Fruit fly (Drosophila melanogaster): ENCODE measurements around the gene CG5039.

Gene CG5039

DNA sequence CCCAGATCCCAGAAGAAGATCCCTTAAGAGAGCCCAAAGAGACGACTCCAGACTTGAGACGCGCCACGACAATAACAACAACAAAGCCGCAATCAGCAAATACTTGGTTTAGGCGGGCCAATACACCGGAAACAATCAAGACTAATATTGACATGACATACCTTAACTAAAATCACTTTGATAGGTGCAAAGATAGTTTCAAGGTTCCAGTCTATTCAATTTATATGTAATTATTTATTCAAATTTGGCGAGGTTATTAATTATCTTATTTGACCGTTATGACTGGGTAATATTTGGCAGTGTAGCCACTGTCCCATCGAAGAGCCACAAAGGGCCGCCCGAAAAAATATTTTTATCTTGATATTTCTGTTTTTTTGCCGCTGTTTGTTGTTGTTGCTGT lies 38.0 kb upstream of the CG5039 start (continued):
- TF ChIP-seq N (GFP tag; optimal IDR thresholded peaks at IDR 0.05) (no peak), sage (GFP tag; optimal IDR thresholded peaks at IDR 0.05) (peak; percentile 89), Vsx2 (GFP tag; optimal IDR thresholded peaks at IDR 0.05; ENCODE audit: partially characterized antibody) (no peak)

DNA sequence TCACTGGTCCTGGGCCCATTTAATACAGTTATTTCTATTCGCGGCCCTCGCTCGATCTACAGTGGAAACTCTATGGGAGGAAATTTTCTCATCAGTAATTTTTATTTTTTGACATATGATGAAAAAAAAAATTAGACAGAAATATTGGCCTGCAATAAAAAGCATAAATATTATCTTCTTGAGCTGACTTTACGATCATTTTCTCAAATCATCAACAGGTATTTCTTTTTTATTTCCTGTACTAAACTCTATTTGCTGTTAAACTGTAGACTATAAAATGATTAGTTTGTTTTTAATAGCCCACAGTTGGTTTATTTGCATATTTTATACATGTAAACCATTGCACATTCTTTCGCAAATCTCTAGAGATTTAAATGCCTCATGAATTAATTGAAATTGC lies 34.3 kb upstream of the CG5039 start:
- TF ChIP-seq Abd-B (GFP tag; optimal IDR thresholded peaks at IDR 0.05) (no peak), brk (GFP tag; optimal IDR thresholded peaks at IDR 0.05) (no peak), Mio (GFP tag; optimal IDR thresholded peaks at IDR 0.05) (no peak), Rel (GFP tag; optimal IDR thresholded peaks at IDR 0.05) (no peak), Rel (tag; optimal IDR thresholded peaks at IDR 0.05) (no peak), lola (GFP tag; optimal IDR thresholded peaks at IDR 0.05) (no peak), br (GFP tag; optimal IDR thresholded peaks at IDR 0.05) (no peak), sv (GFP tag; optimal IDR thresholded peaks at IDR 0.05) (no peak), tai (GFP tag; optimal IDR thresholded peaks at IDR 0.05) (no peak), psq (GFP tag; optimal IDR thresholded peaks at IDR 0.05) (no peak), dl (GFP tag; optimal IDR thresholded peaks at IDR 0.05; ENCODE audit: insufficient read depth in 1 of 2, partially characterized antibody in 2 of 2) (no peak), fru (GFP tag; optimal IDR thresholded peaks at IDR 0.05) (no peak), jim (GFP tag; optimal IDR thresholded peaks at IDR 0.05) (no peak), usp (GFP tag; optimal IDR thresholded peaks at IDR 0.05) (no peak)

DNA sequence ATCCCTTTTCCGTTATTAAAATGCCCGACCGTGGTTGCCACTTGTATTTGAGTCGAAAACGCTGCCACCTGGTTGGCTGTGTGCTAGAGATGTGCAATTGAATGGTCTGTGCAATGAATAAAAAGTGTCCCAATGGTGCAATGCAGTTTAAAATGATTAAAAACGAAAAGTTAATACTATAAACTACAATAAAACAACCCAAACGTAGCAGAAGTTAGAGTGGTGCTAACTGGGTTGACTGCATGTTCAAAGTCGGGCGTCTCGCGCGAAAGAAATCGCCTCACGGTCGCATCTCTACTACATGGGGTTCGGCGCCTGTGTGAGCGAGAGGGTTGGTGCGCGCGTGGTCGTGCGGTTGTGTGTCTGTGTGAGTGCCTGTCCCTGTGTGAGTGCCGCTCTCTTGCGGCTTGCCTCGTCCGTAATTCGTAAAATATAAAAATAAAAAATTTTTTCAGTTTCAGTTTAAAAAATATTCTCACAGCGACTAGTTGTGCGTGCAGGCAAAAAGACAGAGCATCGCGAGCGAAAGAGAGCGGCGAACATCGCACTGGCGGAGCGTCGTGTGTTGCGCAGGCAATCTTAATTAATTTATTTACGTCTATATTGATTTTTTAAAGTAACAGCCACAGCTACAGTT lies 31.5 kb upstream of the CG5039 start:
- TF ChIP-seq Rel (GFP tag; optimal IDR thresholded peaks at IDR 0.05), result no peak
- peak; percentile 85 for TF ChIP-seq Rel (tag; optimal IDR thresholded peaks at IDR 0.05)
- peak; percentile 94 for TF ChIP-seq br (GFP tag; optimal IDR thresholded peaks at IDR 0.05)
- TF ChIP-seq brk (GFP tag; optimal IDR thresholded peaks at IDR 0.05), result no peak
- no peak for TF ChIP-seq Hr78 (GFP tag; optimal IDR thresholded peaks at IDR 0.05)
- peak; percentile 96 for TF ChIP-seq h (GFP tag; optimal IDR thresholded peaks at IDR 0.05)
- peak; percentile 56 for TF ChIP-seq N (GFP tag; optimal IDR thresholded peaks at IDR 0.05)
- peak; percentile 52 for TF ChIP-seq dsf (GFP tag; optimal IDR thresholded peaks at IDR 0.05; ENCODE audit: borderline replicate concordance)
- TF ChIP-seq psq (GFP tag; optimal IDR thresholded peaks at IDR 0.05), result peak; percentile 90
- peak; percentile 87 for TF ChIP-seq CG9705 (GFP tag; optimal IDR thresholded peaks at IDR 0.05)
- TF ChIP-seq sage (GFP tag; optimal IDR thresholded peaks at IDR 0.05), result no peak
- TF ChIP-seq foxo (GFP tag; optimal IDR thresholded peaks at IDR 0.05), result peak in 1 of 2 experiments; percentile 96
- TF ChIP-seq Vsx2 (GFP tag; optimal IDR thresholded peaks at IDR 0.05; ENCODE audit: partially characterized antibody), result peak; percentile 71
- TF ChIP-seq usp (GFP tag; optimal IDR thresholded peaks at IDR 0.05), result no peak
- peak; percentile 90 for TF ChIP-seq dmrt93B (GFP tag; optimal IDR thresholded peaks at IDR 0.05)
- TF ChIP-seq jim (GFP tag; optimal IDR thresholded peaks at IDR 0.05), result peak; percentile 54
- TF ChIP-seq Dfd (GFP tag; optimal IDR thresholded peaks at IDR 0.05), result no peak
- no peak for TF ChIP-seq lola (GFP tag; optimal IDR thresholded peaks at IDR 0.05)
- TF ChIP-seq ey (GFP tag; optimal IDR thresholded peaks at IDR 0.05), result peak; percentile 93
- peak; percentile 67 for TF ChIP-seq Mio (GFP tag; optimal IDR thresholded peaks at IDR 0.05)
- TF ChIP-seq Myc (optimal IDR thresholded peaks at IDR 0.05), result peak; percentile 67
- peak; percentile 25 for TF ChIP-seq CrebA (GFP tag; optimal IDR thresholded peaks at IDR 0.05; ENCODE audit: borderline replicate concordance)
- peak in 1 of 2 experiments; percentile 9 for TF ChIP-seq dl (GFP tag; optimal IDR thresholded peaks at IDR 0.05; ENCODE audit: insufficient read depth in 1 of 2, partially characterized antibody in 2 of 2)
- TF ChIP-seq tai (GFP tag; optimal IDR thresholded peaks at IDR 0.05), result peak; percentile 92
- no peak for TF ChIP-seq pan (optimal IDR thresholded peaks at IDR 0.05)
- peak; percentile 85 for TF ChIP-seq Sp1 (GFP tag; optimal IDR thresholded peaks at IDR 0.05)
- peak; percentile 74 for TF ChIP-seq GATAd (GFP tag; optimal IDR thresholded peaks at IDR 0.05)
- peak; percentile 83 for TF ChIP-seq CG32264 (GFP tag; optimal IDR thresholded peaks at IDR 0.05)
- TF ChIP-seq fru (GFP tag; optimal IDR thresholded peaks at IDR 0.05), result peak; percentile 94
- peak; percentile 91 for TF ChIP-seq Hnf4 (GFP tag; optimal IDR thresholded peaks at IDR 0.05)
- TF ChIP-seq Jra (GFP tag; optimal IDR thresholded peaks at IDR 0.05), result peak; percentile 92
- TF ChIP-seq HLH106 (tag; optimal IDR thresholded peaks at IDR 0.05), result peak; percentile 93
- TF ChIP-seq Abd-B (GFP tag; optimal IDR thresholded peaks at IDR 0.05), result no peak
- TF ChIP-seq Dif (GFP tag; optimal IDR thresholded peaks at IDR 0.05; ENCODE audit: partially characterized antibody), result peak; percentile 46
- TF ChIP-seq rgr (GFP tag; optimal IDR thresholded peaks at IDR 0.05), result peak; percentile 91
- TF ChIP-seq OdsH (GFP tag; optimal IDR thresholded peaks at IDR 0.05), result peak; percentile 89
- peak; percentile 97 for TF ChIP-seq woc (GFP tag; optimal IDR thresholded peaks at IDR 0.05)
- peak; percentile 40 for TF ChIP-seq Hr83 (GFP tag; optimal IDR thresholded peaks at IDR 0.05; ENCODE audit: poor library complexity, severe bottlenecking)
- peak; percentile 87 for TF ChIP-seq sv (GFP tag; optimal IDR thresholded peaks at IDR 0.05)

Data from whole organism, wandering third instar larva.